Worm (Caenorhabditis elegans) whole organism, late embryonic: ENCODE data around the gene F46F5.14.

Source experiments
- ama-1 ChIP-seq: fragments of 150-350 bp; optimal IDR thresholded peaks from 2 replicates; lab custom pipeline; 2014
- dmd-4 ChIP-seq: sonication (generic microtip); optimal IDR thresholded peaks from 2 replicates; lab custom pipeline; 2016; ENCODE audit warnings: borderline replicate concordance, missing genetic modification characterization, missing compliant biosample characterization
- ets-4 ChIP-seq: sonication (generic microtip); optimal IDR thresholded peaks from 2 replicates; lab custom pipeline; 2016; ENCODE audit warnings: missing genetic modification characterization, missing compliant biosample characterization
- lin-11 ChIP-seq: fragments of 200-800 bp; sonication (Bioruptor generic); optimal IDR thresholded peaks from 2 replicates; lab custom pipeline; 2018; ENCODE audit warnings: mild to moderate bottlenecking, missing genetic modification characterization, missing compliant biosample characterization
- rnt-1 ChIP-seq: sonication (generic microtip); optimal IDR thresholded peaks from 2 replicates; lab custom pipeline; 2016; ENCODE audit warnings: missing genetic modification characterization, missing compliant biosample characterization
- unc-3 ChIP-seq, 2 experiments: fragments of 200-800 bp in 1 of 2; sonication (Bioruptor generic) in 1 of 2; sonication (generic microtip) in 1 of 2; conservative IDR thresholded peaks in 1 of 2; optimal IDR thresholded peaks in 1 of 2; 2 replicates each; pipeline versions ENCODE4 v1.3.6 to Lab custom; 2016 to 2022; ENCODE audit warnings: missing compliant biosample characterization in 2 of 2, missing genetic modification characterization in 2 of 2, missing genetic modification reagents in 1 of 2

DNA sequence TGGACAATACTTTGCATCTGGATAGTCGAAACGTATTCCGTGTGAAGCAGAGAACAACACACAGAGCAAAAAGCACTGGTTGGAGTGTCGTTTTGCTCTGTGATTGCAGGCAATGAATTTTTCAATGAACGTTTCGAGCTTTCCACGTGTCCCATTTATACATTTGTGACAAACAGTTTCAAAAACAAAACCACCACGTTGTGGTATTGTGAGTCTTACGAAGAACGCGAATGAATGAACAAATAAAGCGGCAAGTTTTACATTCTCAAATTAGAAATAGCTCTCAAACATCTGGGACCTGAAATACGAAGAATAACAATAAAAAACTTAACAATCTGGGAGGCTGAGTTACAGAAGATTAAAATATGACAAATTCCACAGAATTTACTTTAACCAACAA is 8.0 kb upstream of the F46F5.14 start, which contains the start of gene F46F5.1:
- TF ChIP-seq ama-1 (lab: Kevin White, UChicago) (no peak), dmd-4 (tag; lab: Kevin White, UChicago) (no peak), ets-4 (no peak), unc-3 (GFP tag; conservative IDR thresholded peaks at IDR 0.05; lab: Robert Waterston, UW) (no peak), unc-3 (tag; optimal IDR thresholded peaks at IDR 0.05; lab: Kevin White, UChicago) (no peak), lin-11 (tag; lab: Kevin White, UChicago) (no peak), rnt-1 (tag; lab: Kevin White, UChicago) (no peak)
